Worm (Caenorhabditis elegans) whole organism, early embryonic: ENCODE measurements around the gene T05B4.9.

Source experiments
- B0310.2 ChIP-seq: sonication (generic microtip); optimal IDR thresholded peaks from 2 replicates; lab custom pipeline; 2016; ENCODE audit warnings: mild to moderate bottlenecking, missing genetic modification characterization, missing compliant biosample characterization
- F13C5.2 ChIP-seq: sonication (generic microtip); optimal IDR thresholded peaks from 2 replicates; lab custom pipeline; 2017; ENCODE audit warnings: mild to moderate bottlenecking, missing genetic modification characterization, inconsistent platforms, missing compliant biosample characterization
- aly-1 ChIP-seq: sonication (generic microtip); optimal IDR thresholded peaks from 2 replicates; lab custom pipeline; 2016; ENCODE audit warnings: missing genetic modification characterization, missing compliant biosample characterization
- ama-1 ChIP-seq: fragments of 150-350 bp; optimal IDR thresholded peaks from 2 replicates; lab custom pipeline; 2014
- ceh-13 ChIP-seq: fragments of 200-800 bp; sonication (Bioruptor generic); optimal IDR thresholded peaks from 2 replicates; lab custom pipeline; 2018; ENCODE audit warnings: mild to moderate bottlenecking, missing genetic modification characterization, missing compliant biosample characterization
- ceh-36 ChIP-seq: sonication (generic microtip); optimal IDR thresholded peaks from 2 replicates; lab custom pipeline; 2016; ENCODE audit warnings: missing genetic modification characterization, inconsistent platforms, missing compliant biosample characterization
- ets-7 ChIP-seq: sonication (generic microtip); optimal IDR thresholded peaks from 2 replicates; lab custom pipeline; 2016; ENCODE audit warnings: missing genotype, missing genetic modification characterization, missing compliant biosample characterization
- flt-1 ChIP-seq: fragments of 200-800 bp; sonication (Bioruptor generic); IDR thresholded peaks from 2 replicates; pipeline ENCODE4 v1.3.6; 2022; ENCODE audit warnings: missing genetic modification characterization, missing compliant biosample characterization
- hmbx-1 ChIP-seq: sonication (generic microtip); optimal IDR thresholded peaks from 2 replicates; lab custom pipeline; 2016; ENCODE audit warnings: mild to moderate bottlenecking, missing genetic modification characterization, missing compliant biosample characterization
- hmg-4 ChIP-seq: fragments of 200-800 bp; sonication (Bioruptor generic); optimal IDR thresholded peaks from 2 replicates; lab custom pipeline; 2018; ENCODE audit warnings: mild to moderate bottlenecking, missing genetic modification characterization, missing compliant biosample characterization
- hnd-1 ChIP-seq: sonication (generic microtip); optimal IDR thresholded peaks from 2 replicates; lab custom pipeline; 2016; ENCODE audit warnings: missing genetic modification characterization, missing compliant biosample characterization
- pes-1 ChIP-seq: fragments of 200-800 bp; sonication (Bioruptor generic); IDR thresholded peaks from 2 replicates; pipeline ENCODE4 v1.3.6; 2022; ENCODE audit warnings: missing genetic modification reagents, missing genetic modification characterization, missing compliant biosample characterization
- scrt-1 ChIP-seq: fragments of 200-800 bp; sonication (Bioruptor generic); IDR thresholded peaks from 2 replicates; pipeline ENCODE4 v1.3.6; 2022; ENCODE audit warnings: missing genetic modification characterization, missing compliant biosample characterization
- sea-1 ChIP-seq: fragments of 200-800 bp; sonication (Bioruptor generic); conservative IDR thresholded peaks from 2 replicates; pipeline ENCODE4 v1.3.6; 2022; ENCODE audit warnings: missing genetic modification characterization, missing compliant biosample characterization
- tbx-11 ChIP-seq: fragments of 200-800 bp; sonication (Bioruptor generic); IDR thresholded peaks from 2 replicates; pipeline ENCODE4 v1.3.6; 2022; ENCODE audit warnings: missing genetic modification characterization, missing compliant biosample characterization
- tbx-37 ChIP-seq: fragments of 200-800 bp; sonication (Bioruptor generic); conservative IDR thresholded peaks from 2 replicates; pipeline ENCODE4 v1.3.6; 2022; ENCODE audit warnings: missing genetic modification reagents, missing genetic modification characterization, missing compliant biosample characterization
- tra-4 ChIP-seq: sonication (generic microtip); optimal IDR thresholded peaks from 2 replicates; lab custom pipeline; 2017; ENCODE audit warnings: missing genetic modification characterization, missing compliant biosample characterization

T05B4.9 gene

DNA sequence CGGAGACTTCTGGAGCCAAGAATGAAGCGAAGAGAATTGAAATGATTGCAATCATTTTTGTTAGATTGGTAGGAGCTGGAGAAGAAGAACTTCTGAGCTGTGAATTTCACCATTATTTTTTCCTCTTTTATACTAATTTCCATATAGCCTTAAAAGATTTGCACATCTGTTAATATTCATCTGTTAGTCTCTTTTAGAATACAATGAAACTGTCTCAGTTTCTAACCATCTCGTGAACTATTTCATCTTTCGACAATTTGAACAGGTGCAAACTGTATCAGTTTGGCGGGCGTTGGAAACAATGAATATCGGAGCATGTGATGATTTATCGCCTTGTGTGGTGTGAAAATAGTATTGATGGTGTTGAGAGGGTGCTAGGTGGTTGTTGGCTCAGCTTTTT is 4.2 kb upstream of the T05B4.9 start, which contains the start of gene phat-5:
Gene phat-5 (minus strand): TSS at position 101 of the 400 bp plus-strand sequence.
- no peak for TF ChIP-seq tbx-37 (GFP tag; lab: Robert Waterston, UW)
- no peak for TF ChIP-seq scrt-1 (GFP tag; lab: Robert Waterston, UW)
- TF ChIP-seq aly-1 (tag; lab: Kevin White, UChicago), result no peak
- no peak for TF ChIP-seq tbx-11 (GFP tag; lab: Robert Waterston, UW)
- no peak for TF ChIP-seq ceh-13 (GFP tag; lab: Kevin White, UChicago)
- no peak for TF ChIP-seq ceh-36 (tag; lab: Kevin White, UChicago)
- no peak for TF ChIP-seq ets-7 (tag; lab: Kevin White, UChicago)
- no peak for TF ChIP-seq F13C5.2 (tag; lab: Kevin White, UChicago)
- no peak for TF ChIP-seq B0310.2 (tag; lab: Kevin White, UChicago)
- no peak for TF ChIP-seq hmg-4 (GFP tag; lab: Kevin White, UChicago)

DNA sequence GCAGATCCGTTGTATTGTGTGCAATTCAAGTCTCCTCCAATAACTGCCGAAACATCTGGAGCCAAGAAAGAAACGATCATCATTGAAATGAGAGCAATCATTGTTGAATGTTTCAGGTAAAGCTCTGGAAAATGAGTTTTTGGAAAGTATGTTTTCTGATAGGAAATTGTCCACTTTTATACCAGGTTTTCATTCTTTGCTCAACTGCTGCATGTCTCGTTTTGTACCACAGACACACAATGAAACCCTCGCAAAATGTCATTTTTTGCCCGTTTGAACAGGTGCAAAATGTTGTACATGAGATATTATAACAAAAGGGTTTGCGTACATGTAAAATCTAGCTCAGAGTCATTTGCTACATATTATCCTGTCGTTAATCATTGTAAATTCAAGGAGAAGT is 2.4 kb upstream of the T05B4.9 start, which contains the start of gene T05B4.10:
Gene T05B4.10 (minus strand): TSS at position 101 of the 400 bp plus-strand sequence.
- TF ChIP-seq ceh-36 (tag; lab: Kevin White, UChicago) (no peak), flt-1 (no peak), tbx-11 (GFP tag; lab: Robert Waterston, UW) (no peak), tbx-37 (GFP tag; lab: Robert Waterston, UW) (no peak), tra-4 (no peak), ceh-13 (GFP tag; lab: Kevin White, UChicago) (no peak), hmg-4 (GFP tag; lab: Kevin White, UChicago) (no peak), pes-1 (no peak), ets-7 (tag; lab: Kevin White, UChicago) (no peak), sea-1 (no peak), hmbx-1 (tag; lab: Kevin White, UChicago) (no peak), hnd-1 (tag; lab: Kevin White, UChicago) (no peak), scrt-1 (GFP tag; lab: Robert Waterston, UW) (no peak), B0310.2 (tag; lab: Kevin White, UChicago) (no peak), aly-1 (tag; lab: Kevin White, UChicago) (no peak), F13C5.2 (tag; lab: Kevin White, UChicago) (no peak), ama-1 (lab: Kevin White, UChicago) (no peak)

DNA sequence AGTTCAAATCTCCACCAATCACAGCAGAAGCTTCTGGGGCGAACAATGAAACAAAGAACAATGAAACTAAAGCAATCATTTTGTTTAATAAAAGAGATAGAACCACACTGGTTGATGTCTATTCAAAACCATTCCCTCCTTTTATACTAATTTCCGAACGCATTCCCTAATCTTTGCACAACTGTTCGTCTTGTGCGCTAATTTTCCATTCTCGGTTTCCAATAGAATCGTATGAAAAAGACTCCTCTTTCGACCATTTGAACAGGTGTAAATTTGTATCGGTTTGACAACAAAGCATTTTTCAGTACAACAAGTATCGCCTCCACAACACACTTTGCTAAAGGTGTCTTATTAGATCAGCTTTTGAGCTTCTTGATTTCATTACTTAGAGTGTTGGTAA is 2.2 kb downstream of the T05B4.9 start, which contains the start of gene T05B4.8:
Gene T05B4.8 (minus strand): TSS at position 101 of the 400 bp plus-strand sequence.
- TF ChIP-seq flt-1, result no peak
- TF ChIP-seq hmg-4 (GFP tag; lab: Kevin White, UChicago), result no peak
- TF ChIP-seq F13C5.2 (tag; lab: Kevin White, UChicago), result no peak
- TF ChIP-seq ceh-36 (tag; lab: Kevin White, UChicago), result no peak
- no peak for TF ChIP-seq ama-1 (lab: Kevin White, UChicago)
- TF ChIP-seq hmbx-1 (tag; lab: Kevin White, UChicago), result no peak
- TF ChIP-seq pes-1, result no peak
- no peak for TF ChIP-seq sea-1
- no peak for TF ChIP-seq B0310.2 (tag; lab: Kevin White, UChicago)
- no peak for TF ChIP-seq ets-7 (tag; lab: Kevin White, UChicago)
- TF ChIP-seq tra-4, result no peak
- TF ChIP-seq aly-1 (tag; lab: Kevin White, UChicago), result no peak
- no peak for TF ChIP-seq scrt-1 (GFP tag; lab: Robert Waterston, UW)

DNA sequence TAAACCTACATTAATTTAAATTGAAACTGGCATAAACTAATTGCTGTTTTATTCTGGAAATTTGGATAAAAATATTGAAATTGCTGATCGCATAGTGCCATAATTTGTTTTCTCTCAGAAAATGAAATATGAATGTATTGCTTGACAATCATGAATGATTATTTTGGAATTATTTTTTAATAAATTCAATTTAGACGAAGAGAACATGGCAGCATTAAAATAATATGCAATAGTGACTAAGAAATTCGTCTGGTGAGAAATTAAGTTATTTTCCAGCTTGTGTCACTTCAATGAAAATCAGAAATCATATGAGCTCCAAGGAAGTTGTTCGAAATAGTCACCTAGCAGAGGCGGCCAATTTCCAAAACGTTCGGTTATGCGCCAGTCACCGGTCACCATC is 3.6 kb downstream of the T05B4.9 start, which contains the start of gene srw-133:
Gene srw-133 (minus strand): TSS at position 101 of the 400 bp plus-strand sequence.
- TF ChIP-seq hmbx-1 (tag; lab: Kevin White, UChicago) (no peak), ceh-36 (tag; lab: Kevin White, UChicago) (no peak), pes-1 (no peak), ets-7 (tag; lab: Kevin White, UChicago) (no peak), hnd-1 (tag; lab: Kevin White, UChicago) (no peak), flt-1 (no peak), tra-4 (no peak), ama-1 (lab: Kevin White, UChicago) (no peak), scrt-1 (GFP tag; lab: Robert Waterston, UW) (no peak), B0310.2 (tag; lab: Kevin White, UChicago) (no peak), F13C5.2 (tag; lab: Kevin White, UChicago) (no peak), tbx-11 (GFP tag; lab: Robert Waterston, UW) (no peak), tbx-37 (GFP tag; lab: Robert Waterston, UW) (no peak), aly-1 (tag; lab: Kevin White, UChicago) (no peak), ceh-13 (GFP tag; lab: Kevin White, UChicago) (no peak), hmg-4 (GFP tag; lab: Kevin White, UChicago) (no peak), sea-1 (no peak)

DNA sequence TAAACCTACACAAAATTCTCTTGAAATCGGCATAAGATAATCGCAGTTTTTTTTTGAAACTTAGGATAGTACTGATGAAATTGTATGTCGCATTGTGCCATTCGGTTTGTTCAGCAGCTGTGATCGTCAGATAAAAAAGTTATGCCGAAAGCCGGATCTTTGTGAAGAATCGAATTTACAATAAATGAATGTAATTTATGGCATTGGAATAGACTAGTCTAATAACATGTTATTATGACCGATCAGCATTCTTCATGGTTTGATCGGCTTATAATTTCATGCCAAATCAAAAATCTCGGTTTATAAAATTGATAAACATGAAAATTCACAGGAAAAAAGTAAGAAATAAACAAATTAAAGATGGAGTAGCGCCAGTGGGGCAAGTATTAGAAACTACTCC is 5.7 kb downstream of the T05B4.9 start, which contains the start of gene srw-134:
Gene srw-134 (minus strand): TSS at position 101 of the 400 bp plus-strand sequence.
- TF ChIP-seq hmg-4 (GFP tag; lab: Kevin White, UChicago) (no peak), aly-1 (tag; lab: Kevin White, UChicago) (no peak), ets-7 (tag; lab: Kevin White, UChicago) (no peak), scrt-1 (GFP tag; lab: Robert Waterston, UW) (no peak), pes-1 (no peak), F13C5.2 (tag; lab: Kevin White, UChicago) (no peak)

DNA sequence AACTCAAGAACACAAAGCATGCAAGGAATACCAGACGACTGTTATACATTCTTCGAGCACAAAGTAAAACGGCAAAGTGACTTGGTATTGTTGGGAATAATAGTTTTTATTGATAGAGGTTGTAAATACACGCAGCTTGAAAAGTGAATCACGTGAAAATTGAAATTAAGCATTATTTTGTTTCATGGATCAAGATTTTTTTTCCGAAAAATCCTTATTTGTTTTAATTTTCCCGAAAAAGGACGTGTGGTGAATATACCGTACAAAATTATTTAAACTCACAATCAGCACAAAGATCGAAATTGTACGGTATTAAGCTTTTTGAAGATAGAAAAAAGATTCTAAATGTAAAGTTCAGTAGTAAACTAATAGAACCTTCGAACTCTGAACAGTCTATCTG is 8.4 kb downstream of the T05B4.9 start, which contains the start of gene clc-18:
Gene clc-18 (minus strand): TSS at position 101 of the 400 bp plus-strand sequence.
- TF ChIP-seq tbx-37 (GFP tag; lab: Robert Waterston, UW) (no peak), tbx-11 (GFP tag; lab: Robert Waterston, UW) (no peak), F13C5.2 (tag; lab: Kevin White, UChicago) (no peak), sea-1 (no peak), flt-1 (no peak), tra-4 (no peak), ceh-13 (GFP tag; lab: Kevin White, UChicago) (no peak), hmbx-1 (tag; lab: Kevin White, UChicago) (no peak), ama-1 (lab: Kevin White, UChicago) (no peak), hmg-4 (GFP tag; lab: Kevin White, UChicago) (no peak), pes-1 (no peak), ceh-36 (tag; lab: Kevin White, UChicago) (no peak)

DNA sequence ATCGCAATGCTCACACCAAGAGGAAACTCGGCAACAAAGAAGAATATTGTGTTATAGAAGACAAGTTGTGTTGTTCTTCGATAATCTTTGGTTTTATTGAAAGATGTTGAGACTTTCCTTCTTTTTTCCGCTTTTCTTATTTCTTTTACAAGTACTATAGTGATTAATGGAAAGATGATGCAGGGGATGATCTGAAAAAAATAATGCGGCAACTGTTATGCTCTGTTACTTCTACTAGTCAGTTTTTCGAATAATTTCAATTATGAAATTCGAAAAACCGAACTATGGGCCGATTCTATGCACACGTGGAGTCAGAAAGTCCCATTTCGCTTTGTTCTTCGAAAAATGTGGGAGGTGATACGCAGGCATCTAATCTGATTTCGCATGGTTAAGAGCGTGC is 11.5 kb downstream of the T05B4.9 start:
- TF ChIP-seq hmg-4 (GFP tag; lab: Kevin White, UChicago) (no peak), hmbx-1 (tag; lab: Kevin White, UChicago) (no peak), B0310.2 (tag; lab: Kevin White, UChicago) (no peak), sea-1 (no peak), aly-1 (tag; lab: Kevin White, UChicago) (no peak), hnd-1 (tag; lab: Kevin White, UChicago) (no peak), ceh-36 (tag; lab: Kevin White, UChicago) (no peak), scrt-1 (GFP tag; lab: Robert Waterston, UW) (no peak), flt-1 (no peak), ets-7 (tag; lab: Kevin White, UChicago) (no peak), ama-1 (lab: Kevin White, UChicago) (no peak), tbx-37 (GFP tag; lab: Robert Waterston, UW) (no peak), F13C5.2 (tag; lab: Kevin White, UChicago) (no peak), tra-4 (no peak), pes-1 (no peak)
